Fruit fly (Drosophila melanogaster) whole organism, adult: ENCODE measurements around the gene CG15894.

Source experiments
- CG11617 ChIP-seq: fragments of 200-800 bp; sonication (Bioruptor generic); optimal IDR thresholded peaks from 2 replicates; lab custom pipeline; 2017; ENCODE audit warnings: mild to moderate bottlenecking, missing biosample characterization, missing genetic modification reagents, missing genetic modification characterization
- CG14711 ChIP-seq: fragments of 200-800 bp; sonication (Bioruptor generic); optimal IDR thresholded peaks from 2 replicates; lab custom pipeline; 2018; ENCODE audit warnings: missing biosample characterization, mild to moderate bottlenecking, missing genetic modification characterization, moderate library complexity
- CG33017 ChIP-seq: fragments of 200-800 bp; sonication (Bioruptor generic); optimal IDR thresholded peaks from 2 replicates; lab custom pipeline; 2018; ENCODE audit warnings: missing biosample characterization, mild to moderate bottlenecking, missing genetic modification characterization, moderate library complexity
- CG7101 ChIP-seq: fragments of 200-800 bp; sonication (Bioruptor generic); optimal IDR thresholded peaks from 2 replicates; lab custom pipeline; 2018; ENCODE audit warnings: missing biosample characterization, mild to moderate bottlenecking, missing genetic modification characterization, moderate library complexity
- Crg-1 ChIP-seq: fragments of 200-800 bp; sonication (Bioruptor generic); optimal IDR thresholded peaks from 2 replicates; lab custom pipeline; 2016; ENCODE audit warnings: missing biosample characterization, missing genetic modification characterization
- Mnt ChIP-seq: fragments of 200-800 bp; sonication (Bioruptor generic); optimal IDR thresholded peaks from 2 replicates; lab custom pipeline; 2016; ENCODE audit warnings: missing biosample characterization, mild to moderate bottlenecking, missing genetic modification characterization
- kay ChIP-seq: fragments of 200-800 bp; sonication (Bioruptor generic); peaks from one replicate; lab custom pipeline; 2016; ENCODE audit warnings: missing biosample characterization, missing genetic modification characterization, borderline replicate concordance
- ovo ChIP-seq: fragments of 200-800 bp; sonication (Bioruptor generic); optimal IDR thresholded peaks from 2 replicates; lab custom pipeline; 2016; ENCODE audit warnings: missing biosample characterization, missing genetic modification characterization
- toe ChIP-seq: fragments of 200-800 bp; sonication (Bioruptor generic); optimal IDR thresholded peaks from 2 replicates; lab custom pipeline; 2016; ENCODE audit warnings: missing biosample characterization, missing genetic modification characterization

dm6 chrX:6301052-6301451 lies 8.0 kb upstream of the CG15894 start, which contains the start of gene CG12219:
- TF ChIP-seq toe (GFP tag; lab: Kevin White, UChicago) (no peak), Crg-1 (GFP tag; lab: Kevin White, UChicago) (no peak), CG14711 (no peak), CG33017 (tag; lab: Kevin White, UChicago) (no peak), kay (GFP tag; lab: Kevin White, UChicago) (no peak), CG7101 (tag; lab: Kevin White, UChicago) (no peak), CG11617 (GFP tag; lab: Kevin White, UChicago) (no peak), Mnt (GFP tag; lab: Kevin White, UChicago) (no peak), ovo (GFP tag; lab: Kevin White, UChicago) (no peak)
